Worm (Caenorhabditis elegans): ENCODE data around the gene nlg-1.

The nlg-1 gene

DNA sequence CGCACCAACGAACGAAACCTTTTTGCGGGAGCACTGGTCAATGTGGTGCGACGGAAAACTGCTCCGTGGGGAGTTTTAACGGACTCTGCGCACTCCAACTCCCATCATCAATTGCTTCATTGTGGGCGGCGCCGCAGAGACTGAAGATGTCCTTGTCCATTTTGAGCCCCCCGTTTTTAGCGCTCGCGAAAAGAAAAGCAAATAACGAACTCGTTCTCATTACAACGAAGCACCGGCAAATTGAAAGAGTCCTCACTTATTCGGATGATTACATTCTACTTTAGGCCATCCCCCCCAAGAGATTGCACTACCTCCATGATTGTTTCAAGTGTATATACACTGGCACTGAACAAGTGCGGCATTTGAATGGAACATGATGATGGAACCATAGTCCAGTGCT is 15.8 kb upstream of the nlg-1 start, which contains the start of gene acr-9:
TSS of gene acr-9 (minus strand) at position 101 of the 400 bp plus-strand sequence.
- TF ChIP-seq ztf-26 (tag; optimal IDR thresholded peaks at IDR 0.05) (no peak), snpc-3.4 (tag; optimal IDR thresholded peaks at IDR 0.05) (no peak)

DNA sequence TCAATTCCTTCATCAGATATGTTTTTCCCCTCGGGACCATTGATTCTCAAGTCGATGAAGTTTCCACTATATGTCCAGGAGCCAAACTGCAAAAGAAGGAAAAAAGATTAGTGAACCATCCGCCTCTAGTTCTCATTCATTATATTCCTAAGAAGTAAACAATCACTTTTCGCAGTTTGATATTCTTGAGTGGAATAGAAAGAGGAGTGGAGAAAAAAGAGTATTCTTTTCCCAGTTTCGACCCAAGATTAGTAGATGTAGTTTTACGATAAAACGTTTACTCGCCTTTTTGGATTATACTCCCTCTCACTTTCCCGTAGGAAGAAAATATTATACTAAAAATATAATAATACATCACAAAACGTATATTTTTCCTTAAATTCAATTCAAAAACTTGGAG is 13.9 kb upstream of the nlg-1 start:
- TF ChIP-seq rec-8 (tag; optimal IDR thresholded peaks at IDR 0.05), result no peak
- TF ChIP-seq zfh-2 (GFP tag; conservative IDR thresholded peaks at IDR 0.05), result no peak
- TF ChIP-seq snpc-3.4 (tag; optimal IDR thresholded peaks at IDR 0.05), result no peak
- no peak for TF ChIP-seq egl-44 (GFP tag; IDR thresholded peaks at IDR 0.05)
- no peak for TF ChIP-seq him-1 (tag; optimal IDR thresholded peaks at IDR 0.05)
- TF ChIP-seq F49E8.2 (tag; optimal IDR thresholded peaks at IDR 0.05; ENCODE audit: insufficient read depth), result no peak

DNA sequence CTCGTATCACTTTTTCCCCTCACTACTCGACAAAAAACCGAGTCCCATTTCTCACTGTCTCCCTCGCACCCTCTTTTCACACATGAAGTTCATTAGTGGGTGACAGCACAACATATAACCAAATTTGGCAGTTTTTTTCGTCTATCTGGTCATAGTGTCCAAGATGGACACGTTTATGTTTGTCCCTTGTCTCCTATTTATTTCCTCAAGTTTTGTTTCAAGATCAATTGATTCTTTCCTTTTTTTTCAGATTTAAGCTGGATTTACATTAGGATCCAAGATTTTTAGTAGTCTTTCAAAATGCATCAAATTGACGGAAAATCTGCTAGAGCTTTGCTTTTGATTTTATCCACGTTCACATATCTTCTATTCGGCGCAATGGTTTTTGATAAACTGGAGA is 8.6 kb upstream of the nlg-1 start, which contains the start of gene twk-20:
TSS of gene twk-20 (plus strand) at position 301 of the 400 bp plus-strand sequence.
- no peak for TF ChIP-seq ekl-4 (GFP tag; IDR thresholded peaks at IDR 0.05)
- no peak for TF ChIP-seq hrde-1 (tag; optimal IDR thresholded peaks at IDR 0.05; ENCODE audit: borderline replicate concordance)
- no peak for TF ChIP-seq tlf-1 (GFP tag; optimal IDR thresholded peaks at IDR 0.05)
- TF ChIP-seq Y95B8A.8 (GFP tag; IDR thresholded peaks at IDR 0.05), result no peak

- TF ChIP-seq attf-3 (GFP tag; conservative IDR thresholded peaks at IDR 0.05) (no peak), madf-3 (GFP tag; IDR thresholded peaks at IDR 0.05) (0 out of 2 replicates have a peak, but pooled peaks have one; percentile 40), lin-54 (GFP tag; optimal IDR thresholded peaks at IDR 0.05) (no peak)
Measured at ce11 chrX:13638351-13638958, 7.5 kb upstream of the nlg-1 start.

- TF ChIP-seq hlh-26 (GFP tag; conservative IDR thresholded peaks at IDR 0.05) (no peak), sea-2 (GFP tag; IDR thresholded peaks at IDR 0.05) (no peak), C17E4.6 (GFP tag; IDR thresholded peaks at IDR 0.05) (no peak), lin-35 (GFP tag; optimal IDR thresholded peaks at IDR 0.05) (no peak), K12H6.12 (tag; optimal IDR thresholded peaks at IDR 0.05) (no peak), F49E8.2 (tag; optimal IDR thresholded peaks at IDR 0.05; ENCODE audit: insufficient read depth) (no peak), rec-8 (tag; optimal IDR thresholded peaks at IDR 0.05) (no peak), nhr-90 (tag; optimal IDR thresholded peaks at IDR 0.05) (no peak), hlh-12 (tag; optimal IDR thresholded peaks at IDR 0.05) (no peak), nhr-179 (tag; optimal IDR thresholded peaks at IDR 0.05) (no peak), attf-3 (GFP tag; conservative IDR thresholded peaks at IDR 0.05) (no peak), Y95B8A.8 (GFP tag; IDR thresholded peaks at IDR 0.05) (no peak), ceh-79 (tag; optimal IDR thresholded peaks at IDR 0.05) (no peak)
Measured at ce11 chrX:13637526-13637925, 6.6 kb upstream of the nlg-1 start.

DNA sequence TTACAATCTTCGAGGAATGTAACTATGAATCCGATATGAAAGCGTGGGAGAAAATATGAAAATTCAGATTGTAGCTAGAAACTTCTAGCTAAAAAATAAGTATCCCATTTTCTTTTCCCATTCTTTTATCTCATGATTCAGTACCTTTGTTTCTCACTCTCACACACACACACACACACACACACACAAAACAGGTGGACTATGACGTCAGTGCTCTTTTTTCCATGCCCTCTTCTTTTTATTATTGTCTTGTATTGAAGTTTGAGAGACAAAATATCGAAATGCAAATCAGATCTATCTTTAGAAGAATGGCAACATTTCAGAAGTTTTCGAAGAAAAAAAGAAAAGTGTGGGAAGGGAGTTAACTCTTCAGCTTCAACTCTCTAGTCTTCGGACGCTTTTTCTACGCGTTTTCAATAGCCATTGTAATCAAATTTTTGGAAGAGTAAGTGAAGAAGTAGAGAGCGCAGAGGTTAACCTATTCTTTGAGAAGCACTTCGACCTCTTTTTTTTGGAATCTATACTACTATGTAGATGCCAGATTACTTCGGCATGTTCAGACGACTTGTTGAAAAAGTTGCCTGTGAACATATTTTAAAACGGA is 3.0 kb upstream of the nlg-1 start:
- TF ChIP-seq tbx-9 (tag; optimal IDR thresholded peaks at IDR 0.05; ENCODE audit: borderline replicate concordance) (no peak), ceh-100 (GFP tag; IDR thresholded peaks at IDR 0.05) (no peak), let-607 (tag; optimal IDR thresholded peaks at IDR 0.05) (no peak), attf-3 (GFP tag; conservative IDR thresholded peaks at IDR 0.05) (no peak), ceh-27 (GFP tag; optimal IDR thresholded peaks at IDR 0.05) (no peak), B0019.2 (GFP tag; conservative IDR thresholded peaks at IDR 0.05) (no peak), lin-35 (GFP tag; optimal IDR thresholded peaks at IDR 0.05) (no peak), him-1 (tag; optimal IDR thresholded peaks at IDR 0.05) (no peak), mcd-1 (GFP tag; IDR thresholded peaks at IDR 0.05) (no peak), nhr-27 (tag; optimal IDR thresholded peaks at IDR 0.05) (no peak), Y56A3A.18 (GFP tag; IDR thresholded peaks at IDR 0.05) (no peak), hmg-20 (GFP tag; IDR thresholded peaks at IDR 0.05) (no peak), ztf-3 (GFP tag; optimal IDR thresholded peaks at IDR 0.05) (no peak)
